Worm (Caenorhabditis elegans) whole organism, mixed stage, embryonic: ENCODE results near the gene taf-2.

Source experiments
- M03D4.4 ChIP-seq: sonication (generic microtip); optimal IDR thresholded peaks from 2 replicates; lab custom pipeline; 2017; ENCODE audit warnings: mild to moderate bottlenecking, missing genetic modification characterization, missing compliant biosample characterization
- bed-3 ChIP-seq: fragments of 200-800 bp; sonication (Bioruptor generic); optimal IDR thresholded peaks from 3 replicates; lab custom pipeline; 2018; ENCODE audit warnings: mild to moderate bottlenecking, missing genetic modification characterization, moderate library complexity, missing compliant biosample characterization
- blmp-1 ChIP-seq: fragments of 150-350 bp; optimal IDR thresholded peaks from 2 replicates; lab custom pipeline; 2014; ENCODE audit warnings: missing biosample characterization, missing genetic modification characterization
- ceh-39 ChIP-seq: fragments of 150-350 bp; optimal IDR thresholded peaks from 2 replicates; lab custom pipeline; 2014; ENCODE audit warnings: missing biosample characterization, missing genetic modification characterization
- ceh-43 ChIP-seq: fragments of 200-800 bp; sonication (Bioruptor generic); optimal IDR thresholded peaks from 2 replicates; lab custom pipeline; 2018; ENCODE audit warnings: mild to moderate bottlenecking, missing genetic modification characterization, moderate library complexity, missing compliant biosample characterization
- ceh-83 ChIP-seq: fragments of 200-800 bp; sonication (Bioruptor generic); optimal IDR thresholded peaks from 2 replicates; lab custom pipeline; 2018; ENCODE audit warnings: mild to moderate bottlenecking, missing genetic modification characterization, missing compliant biosample characterization
- ces-1 ChIP-seq: fragments of 150-350 bp; optimal IDR thresholded peaks from 2 replicates; lab custom pipeline; 2014; ENCODE audit warnings: missing biosample characterization, missing genetic modification reagents, missing genetic modification characterization
- cnd-1 ChIP-seq: fragments of 200-800 bp; sonication (Bioruptor generic); optimal IDR thresholded peaks from 2 replicates; lab custom pipeline; 2018; ENCODE audit warnings: mild to moderate bottlenecking, missing genetic modification characterization, missing compliant biosample characterization
- drap-1 ChIP-seq: fragments of 200-800 bp; sonication (Bioruptor generic); optimal IDR thresholded peaks from 3 replicates; lab custom pipeline; 2018; ENCODE audit warnings: mild to moderate bottlenecking, missing genetic modification characterization, missing compliant biosample characterization
- elt-1 ChIP-seq: sonication (generic microtip); optimal IDR thresholded peaks from 2 replicates; lab custom pipeline; 2017; ENCODE audit warnings: missing genetic modification characterization, mild to moderate bottlenecking, missing compliant biosample characterization, antibody characterized with exemption, moderate library complexity, borderline replicate concordance; ENCODE audit not compliant: insufficient read depth
- elt-3 ChIP-seq: fragments of 150-350 bp; optimal IDR thresholded peaks from 2 replicates; lab custom pipeline; 2014; ENCODE audit warnings: missing biosample characterization, missing genetic modification characterization
- flh-1 ChIP-seq: fragments of 200-800 bp; sonication (Bioruptor generic); optimal IDR thresholded peaks from 2 replicates; lab custom pipeline; 2018; ENCODE audit warnings: mild to moderate bottlenecking, missing genetic modification characterization, moderate library complexity, missing compliant biosample characterization
- ham-2 ChIP-seq: fragments of 200-800 bp; sonication (Bioruptor generic); optimal IDR thresholded peaks from 2 replicates; lab custom pipeline; 2018; ENCODE audit warnings: mild to moderate bottlenecking, missing genetic modification characterization, missing compliant biosample characterization
- hlh-1 ChIP-seq: fragments of 150-350 bp; optimal IDR thresholded peaks from 2 replicates; lab custom pipeline; 2014; ENCODE audit warnings: missing biosample characterization, missing genetic modification reagents, missing genetic modification characterization
- lin-13 ChIP-seq: fragments of 150-350 bp; optimal IDR thresholded peaks from 2 replicates; lab custom pipeline; 2014; ENCODE audit warnings: missing biosample characterization, missing genetic modification characterization
- lin-32 ChIP-seq: fragments of 200-800 bp; sonication (Bioruptor generic); optimal IDR thresholded peaks from 2 replicates; lab custom pipeline; 2018; ENCODE audit warnings: mild to moderate bottlenecking, missing genetic modification characterization, missing compliant biosample characterization
- lsy-2 ChIP-seq: fragments of 150-350 bp; optimal IDR thresholded peaks from 2 replicates; lab custom pipeline; 2014; ENCODE audit warnings: missing biosample characterization, missing genetic modification characterization
- mab-5 ChIP-seq: fragments of 150-350 bp; optimal IDR thresholded peaks from 2 replicates; lab custom pipeline; 2014; ENCODE audit warnings: missing biosample characterization, missing genetic modification characterization
- mep-1 ChIP-seq: fragments of 150-350 bp; optimal IDR thresholded peaks from 2 replicates; lab custom pipeline; 2017; ENCODE audit warnings: missing biosample characterization, missing genetic modification reagents, missing genetic modification characterization, inconsistent platforms
- mls-2 ChIP-seq: sonication (generic microtip); optimal IDR thresholded peaks from 2 replicates; lab custom pipeline; 2016; ENCODE audit warnings: mild to moderate bottlenecking, missing genetic modification characterization, moderate library complexity, missing compliant biosample characterization
- nhr-12 ChIP-seq: fragments of 150-350 bp; optimal IDR thresholded peaks from 2 replicates; lab custom pipeline; 2014; ENCODE audit warnings: missing biosample characterization, missing genetic modification characterization
- nhr-2 ChIP-seq: fragments of 150-350 bp; optimal IDR thresholded peaks from 2 replicates; lab custom pipeline; 2014; ENCODE audit warnings: missing biosample characterization, missing genetic modification characterization
- nhr-237 ChIP-seq: fragments of 150-350 bp; optimal IDR thresholded peaks from 2 replicates; lab custom pipeline; 2014; ENCODE audit warnings: missing biosample characterization, missing genetic modification characterization
- nhr-28 ChIP-seq: fragments of 150-350 bp; optimal IDR thresholded peaks from 2 replicates; lab custom pipeline; 2014; ENCODE audit warnings: missing biosample characterization, missing genetic modification characterization
- nhr-76 ChIP-seq: sonication (generic microtip); optimal IDR thresholded peaks from 2 replicates; lab custom pipeline; 2017; ENCODE audit warnings: missing biosample characterization, missing genetic modification characterization
- pha-4 ChIP-seq: fragments of 150-350 bp; optimal IDR thresholded peaks from 2 replicates; lab custom pipeline; 2018; ENCODE audit warnings: missing biosample characterization, missing genetic modification reagents, missing genetic modification characterization
- sem-2 ChIP-seq: fragments of 200-800 bp; sonication (Bioruptor generic); optimal IDR thresholded peaks from 2 replicates; lab custom pipeline; 2018; ENCODE audit warnings: mild to moderate bottlenecking, missing genetic modification characterization, missing compliant biosample characterization
- snpc-4 ChIP-seq: fragments of 150-350 bp; optimal IDR thresholded peaks from 2 replicates; lab custom pipeline; 2014; ENCODE audit warnings: missing biosample characterization, missing genetic modification characterization
- sptf-1 ChIP-seq: sonication (generic microtip); optimal IDR thresholded peaks from 2 replicates; lab custom pipeline; 2017; ENCODE audit warnings: mild to moderate bottlenecking, missing genetic modification characterization, moderate library complexity, missing compliant biosample characterization
- tbx-8 ChIP-seq: fragments of 200-800 bp; sonication (Bioruptor generic); optimal IDR thresholded peaks from 2 replicates; lab custom pipeline; 2018; ENCODE audit warnings: mild to moderate bottlenecking, missing genetic modification characterization, moderate library complexity, missing compliant biosample characterization
- unc-120 ChIP-seq: sonication (generic microtip); optimal IDR thresholded peaks from 2 replicates; lab custom pipeline; 2017; ENCODE audit warnings: missing genetic modification characterization, missing compliant biosample characterization; ENCODE audit not compliant: poor library complexity, severe bottlenecking
- unc-39 ChIP-seq: fragments of 150-350 bp; optimal IDR thresholded peaks from 2 replicates; lab custom pipeline; 2014; ENCODE audit warnings: missing biosample characterization, missing genetic modification characterization
- unc-62 ChIP-seq: fragments of 150-350 bp; optimal IDR thresholded peaks from 2 replicates; lab custom pipeline; 2014; ENCODE audit warnings: missing biosample characterization, missing genetic modification reagents, missing genetic modification characterization
- zip-8 ChIP-seq: fragments of 150-350 bp; optimal IDR thresholded peaks from 2 replicates; lab custom pipeline; 2014; ENCODE audit warnings: missing biosample characterization, missing genetic modification characterization
- ztf-11 ChIP-seq: fragments of 150-350 bp; optimal IDR thresholded peaks from 2 replicates; lab custom pipeline; 2014; ENCODE audit warnings: missing biosample characterization, missing genetic modification characterization

Gene taf-2

ce11 chrIV:3551777-3552462, 41.5 kb downstream of the taf-2 start:
- peak; percentile 16 for TF ChIP-seq ceh-43
- no peak for TF ChIP-seq unc-39 (tag; lab: Kevin White, UChicago)
- TF ChIP-seq nhr-2 (tag; lab: Kevin White, UChicago) = no peak
- peak; percentile 25 for TF ChIP-seq bed-3 (GFP tag; lab: Kevin White, UChicago)
- TF ChIP-seq nhr-12 = no peak
- peak; percentile 83 for TF ChIP-seq M03D4.4 (tag; lab: Kevin White, UChicago)
- TF ChIP-seq pha-4 (tag; lab: Kevin White, UChicago) = no peak
- TF ChIP-seq cnd-1 (tag; lab: Kevin White, UChicago) = peak; percentile 67
- no peak for TF ChIP-seq lsy-2 (tag; lab: Kevin White, UChicago)
- peak; percentile 44 for TF ChIP-seq unc-120 (tag; lab: Kevin White, UChicago)
- TF ChIP-seq nhr-28 (tag; lab: Kevin White, UChicago) = no peak
- TF ChIP-seq mep-1 (tag; lab: Kevin White, UChicago) = no peak
- no peak for TF ChIP-seq elt-3 (tag; lab: Kevin White, UChicago)
- no peak for TF ChIP-seq blmp-1 (tag; lab: Kevin White, UChicago)
- peak; percentile 73 for TF ChIP-seq mls-2
- no peak for TF ChIP-seq zip-8 (tag; lab: Kevin White, UChicago)
- no peak for TF ChIP-seq ceh-39
- no peak for TF ChIP-seq mab-5 (tag; lab: Kevin White, UChicago)
- peak; percentile 72 for TF ChIP-seq ceh-83 (GFP tag; lab: Kevin White, UChicago)
- peak; percentile 58 for TF ChIP-seq drap-1 (GFP tag; lab: Kevin White, UChicago)
- peak; percentile 59 for TF ChIP-seq flh-1 (GFP tag; lab: Kevin White, UChicago)
- no peak for TF ChIP-seq nhr-237
- no peak for TF ChIP-seq elt-1 (tag; lab: Kevin White, UChicago)
- TF ChIP-seq snpc-4 (tag; lab: Kevin White, UChicago) = no peak
- TF ChIP-seq ces-1 = no peak
- no peak for TF ChIP-seq unc-62 (GFP tag; lab: Kevin White, UChicago)
- TF ChIP-seq tbx-8 (GFP tag; lab: Kevin White, UChicago) = peak; percentile 40
- no peak for TF ChIP-seq hlh-1
- TF ChIP-seq lin-32 = peak; percentile 8
- no peak for TF ChIP-seq nhr-76
- TF ChIP-seq sptf-1 (tag; lab: Kevin White, UChicago) = peak; percentile 72
- TF ChIP-seq ztf-11 (tag; lab: Kevin White, UChicago) = no peak
- TF ChIP-seq lin-13 (tag; lab: Kevin White, UChicago) = no peak
- no peak for TF ChIP-seq ham-2
- peak; percentile 60 for TF ChIP-seq sem-2 (GFP tag; lab: Kevin White, UChicago)

ce11 chrIV:3548315-3548714, 45.1 kb downstream of the taf-2 start:
- TF ChIP-seq elt-3 (tag; lab: Kevin White, UChicago) = no peak
- no peak for TF ChIP-seq mab-5 (tag; lab: Kevin White, UChicago)
- TF ChIP-seq M03D4.4 (tag; lab: Kevin White, UChicago) = no peak
- TF ChIP-seq ceh-83 (GFP tag; lab: Kevin White, UChicago) = no peak
- no peak for TF ChIP-seq mls-2
- TF ChIP-seq tbx-8 (GFP tag; lab: Kevin White, UChicago) = no peak
- no peak for TF ChIP-seq hlh-1
- no peak for TF ChIP-seq pha-4 (tag; lab: Kevin White, UChicago)
- no peak for TF ChIP-seq bed-3 (GFP tag; lab: Kevin White, UChicago)

- no peak for TF ChIP-seq nhr-12
- no peak for TF ChIP-seq nhr-76
- TF ChIP-seq ham-2 = no peak
- no peak for TF ChIP-seq hlh-1
- TF ChIP-seq ceh-43 = no peak
- TF ChIP-seq ceh-83 (GFP tag; lab: Kevin White, UChicago) = no peak
- TF ChIP-seq elt-3 (tag; lab: Kevin White, UChicago) = no peak
- TF ChIP-seq bed-3 (GFP tag; lab: Kevin White, UChicago) = no peak
- TF ChIP-seq cnd-1 (tag; lab: Kevin White, UChicago) = no peak
- no peak for TF ChIP-seq nhr-2 (tag; lab: Kevin White, UChicago)
- no peak for TF ChIP-seq sptf-1 (tag; lab: Kevin White, UChicago)
- TF ChIP-seq ztf-11 (tag; lab: Kevin White, UChicago) = no peak
- TF ChIP-seq nhr-28 (tag; lab: Kevin White, UChicago) = no peak
- no peak for TF ChIP-seq zip-8 (tag; lab: Kevin White, UChicago)
Observed at ce11 chrIV:3547500-3547899, 45.9 kb downstream of the taf-2 start, which contains the start of gene nstp-6. nstp-6 (minus strand) TSS chrIV:3547600.
